Worm (Caenorhabditis elegans) whole organism, L1 larva: ENCODE data around the gene T10G3.3.

Experiments
- blmp-1 ChIP-seq: fragments of 150-350 bp; optimal IDR thresholded peaks from 2 replicates; lab custom pipeline; 2014; ENCODE audit warnings: missing biosample characterization, missing genetic modification characterization
- dpl-1 ChIP-seq, 3 experiments: fragments of 150-350 bp in 2 of 3; sonication (generic microtip) in 1 of 3; optimal IDR thresholded peaks; 2 replicates each; lab custom pipeline; 2014 to 2017; ENCODE audit warnings: missing biosample characterization in 3 of 3, missing genetic modification characterization in 3 of 3, missing genetic modification reagents in 3 of 3
- efl-1 ChIP-seq, 4 experiments: fragments of 150-350 bp; optimal IDR thresholded peaks in 3 of 4; peaks in 1 of 4; 1 replicate in 1 of 4; 2 replicates in 3 of 4; lab custom pipeline; 2014; ENCODE audit warnings: missing biosample characterization in 2 of 4, missing genetic modification characterization in 2 of 4, missing genetic modification reagents in 2 of 4
- elt-3 ChIP-seq, 6 experiments: fragments of 150-350 bp in 1 of 6; sonication (generic microtip); optimal IDR thresholded peaks; 2 replicates each; lab custom pipeline; 2017 to 2018; ENCODE audit warnings: missing biosample characterization in 6 of 6, missing genetic modification characterization in 6 of 6, inconsistent platforms in 1 of 6
- lin-35 ChIP-seq, 2 experiments: fragments of 150-350 bp; optimal IDR thresholded peaks; 2 replicates each; lab custom pipeline; 2014; ENCODE audit warnings: missing biosample characterization in 2 of 2, missing genetic modification characterization in 2 of 2, missing genetic modification reagents in 2 of 2

The T10G3.3 gene

DNA sequence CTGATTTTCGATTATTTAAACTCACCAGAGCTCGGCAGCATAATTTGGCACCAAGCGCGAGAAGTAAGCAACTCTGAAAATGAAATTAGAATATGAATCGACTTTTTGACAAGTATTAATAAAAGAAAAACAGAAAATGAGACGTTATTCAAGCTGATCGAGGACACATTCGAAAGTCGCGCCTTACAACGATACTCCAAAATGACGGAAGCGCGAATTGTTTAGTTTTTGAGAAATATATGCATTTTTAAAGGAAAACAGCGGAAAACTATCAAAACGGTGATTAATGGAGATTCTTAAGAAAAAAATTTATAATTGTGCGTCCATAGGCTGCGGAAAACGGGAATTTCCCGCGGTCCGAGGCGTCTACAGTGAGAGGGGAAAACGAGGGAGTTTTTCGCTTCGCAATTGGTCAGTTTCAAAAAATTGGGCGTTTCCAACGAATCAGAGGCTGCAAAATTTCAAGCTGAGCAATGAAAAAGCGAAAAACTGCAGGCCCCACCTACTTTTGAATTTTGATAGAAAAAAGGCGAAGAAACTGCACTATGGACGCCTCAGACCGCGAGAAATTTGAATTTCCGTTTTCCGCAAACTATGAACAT, 52.4 kb downstream of the T10G3.3 start, which contains the start of gene mes-4:
mes-4 (minus strand) TSS at position 73 of the 602 bp plus-strand sequence.
- TF ChIP-seq elt-3 (tag; optimal IDR thresholded peaks at IDR 0.05; lab: Kevin White, UChicago) (no peak), efl-1 (optimal IDR thresholded peaks at IDR 0.05; lab: Kevin White, UChicago) (peak in 1 of 2 experiments; percentile 78), efl-1 (GFP tag; optimal IDR thresholded peaks at IDR 0.05 in 1 of 2; lab: Kevin White, UChicago) (peak; percentile 83 to 98), lin-35 (GFP tag; optimal IDR thresholded peaks at IDR 0.05; lab: Kevin White, UChicago) (peak; percentile 51 to 87), blmp-1 (peak; percentile 4), dpl-1 (GFP tag; optimal IDR thresholded peaks at IDR 0.05; lab: Kevin White, UChicago) (peak; percentile 62 to 86 (median 81))
